Worm (Caenorhabditis elegans) whole organism, mixed stage, embryonic: ENCODE data around the gene glr-2.

ENCODE experiments used
- ces-1 ChIP-seq: fragments of 150-350 bp; optimal IDR thresholded peaks from 2 replicates; lab custom pipeline; 2014; ENCODE audit warnings: missing biosample characterization, missing genetic modification reagents, missing genetic modification characterization
- ham-2 ChIP-seq: fragments of 200-800 bp; sonication (Bioruptor generic); optimal IDR thresholded peaks from 2 replicates; lab custom pipeline; 2018; ENCODE audit warnings: mild to moderate bottlenecking, missing genetic modification characterization, missing compliant biosample characterization
- lsy-2 ChIP-seq: fragments of 150-350 bp; optimal IDR thresholded peaks from 2 replicates; lab custom pipeline; 2014; ENCODE audit warnings: missing biosample characterization, missing genetic modification characterization
- nhr-12 ChIP-seq: fragments of 150-350 bp; optimal IDR thresholded peaks from 2 replicates; lab custom pipeline; 2014; ENCODE audit warnings: missing biosample characterization, missing genetic modification characterization
- sem-2 ChIP-seq: fragments of 200-800 bp; sonication (Bioruptor generic); optimal IDR thresholded peaks from 2 replicates; lab custom pipeline; 2018; ENCODE audit warnings: mild to moderate bottlenecking, missing genetic modification characterization, missing compliant biosample characterization
- snpc-4 ChIP-seq: fragments of 150-350 bp; optimal IDR thresholded peaks from 2 replicates; lab custom pipeline; 2014; ENCODE audit warnings: missing biosample characterization, missing genetic modification characterization
- unc-62 ChIP-seq: fragments of 150-350 bp; optimal IDR thresholded peaks from 2 replicates; lab custom pipeline; 2014; ENCODE audit warnings: missing biosample characterization, missing genetic modification reagents, missing genetic modification characterization
- ztf-11 ChIP-seq: fragments of 150-350 bp; optimal IDR thresholded peaks from 2 replicates; lab custom pipeline; 2014; ENCODE audit warnings: missing biosample characterization, missing genetic modification characterization

- TF ChIP-seq snpc-4 (no peak), lsy-2 (tag; lab: Kevin White, UChicago) (no peak), ztf-11 (tag; lab: Kevin White, UChicago) (no peak), unc-62 (GFP tag; lab: Kevin White, UChicago) (no peak), ham-2 (GFP tag; lab: Kevin White, UChicago) (no peak), sem-2 (GFP tag; lab: Kevin White, UChicago) (no peak), nhr-12 (no peak), ces-1 (GFP tag; lab: Kevin White, UChicago) (no peak)
These were observed 53.7 kb downstream of the glr-2 start, which contains the start of gene ZK418.2 for ce11 chrIII:7091042-7091441.
